Worm (Caenorhabditis elegans) whole organism, early embryonic: ENCODE measurements around the gene msi-1.

Experiments used
- B0310.2 ChIP-seq: sonication (generic microtip); optimal IDR thresholded peaks from 2 replicates; lab custom pipeline; 2016; ENCODE audit warnings: mild to moderate bottlenecking, missing genetic modification characterization, missing compliant biosample characterization
- F13C5.2 ChIP-seq: sonication (generic microtip); optimal IDR thresholded peaks from 2 replicates; lab custom pipeline; 2017; ENCODE audit warnings: mild to moderate bottlenecking, missing genetic modification characterization, inconsistent platforms, missing compliant biosample characterization
- aly-1 ChIP-seq: sonication (generic microtip); optimal IDR thresholded peaks from 2 replicates; lab custom pipeline; 2016; ENCODE audit warnings: missing genetic modification characterization, missing compliant biosample characterization
- ama-1 ChIP-seq: fragments of 150-350 bp; optimal IDR thresholded peaks from 2 replicates; lab custom pipeline; 2014
- ceh-13 ChIP-seq: fragments of 200-800 bp; sonication (Bioruptor generic); optimal IDR thresholded peaks from 2 replicates; lab custom pipeline; 2018; ENCODE audit warnings: mild to moderate bottlenecking, missing genetic modification characterization, missing compliant biosample characterization
- ceh-36 ChIP-seq: sonication (generic microtip); optimal IDR thresholded peaks from 2 replicates; lab custom pipeline; 2016; ENCODE audit warnings: missing genetic modification characterization, inconsistent platforms, missing compliant biosample characterization
- ets-7 ChIP-seq: sonication (generic microtip); optimal IDR thresholded peaks from 2 replicates; lab custom pipeline; 2016; ENCODE audit warnings: missing genotype, missing genetic modification characterization, missing compliant biosample characterization
- flt-1 ChIP-seq: fragments of 200-800 bp; sonication (Bioruptor generic); IDR thresholded peaks from 2 replicates; pipeline ENCODE4 v1.3.6; 2022; ENCODE audit warnings: missing genetic modification characterization, missing compliant biosample characterization
- hmbx-1 ChIP-seq: sonication (generic microtip); optimal IDR thresholded peaks from 2 replicates; lab custom pipeline; 2016; ENCODE audit warnings: mild to moderate bottlenecking, missing genetic modification characterization, missing compliant biosample characterization
- hmg-4 ChIP-seq: fragments of 200-800 bp; sonication (Bioruptor generic); optimal IDR thresholded peaks from 2 replicates; lab custom pipeline; 2018; ENCODE audit warnings: mild to moderate bottlenecking, missing genetic modification characterization, missing compliant biosample characterization
- hnd-1 ChIP-seq: sonication (generic microtip); optimal IDR thresholded peaks from 2 replicates; lab custom pipeline; 2016; ENCODE audit warnings: missing genetic modification characterization, missing compliant biosample characterization
- pes-1 ChIP-seq: fragments of 200-800 bp; sonication (Bioruptor generic); IDR thresholded peaks from 2 replicates; pipeline ENCODE4 v1.3.6; 2022; ENCODE audit warnings: missing genetic modification reagents, missing genetic modification characterization, missing compliant biosample characterization
- scrt-1 ChIP-seq: fragments of 200-800 bp; sonication (Bioruptor generic); IDR thresholded peaks from 2 replicates; pipeline ENCODE4 v1.3.6; 2022; ENCODE audit warnings: missing genetic modification characterization, missing compliant biosample characterization
- sea-1 ChIP-seq: fragments of 200-800 bp; sonication (Bioruptor generic); conservative IDR thresholded peaks from 2 replicates; pipeline ENCODE4 v1.3.6; 2022; ENCODE audit warnings: missing genetic modification characterization, missing compliant biosample characterization
- tbx-11 ChIP-seq: fragments of 200-800 bp; sonication (Bioruptor generic); IDR thresholded peaks from 2 replicates; pipeline ENCODE4 v1.3.6; 2022; ENCODE audit warnings: missing genetic modification characterization, missing compliant biosample characterization
- tbx-37 ChIP-seq: fragments of 200-800 bp; sonication (Bioruptor generic); conservative IDR thresholded peaks from 2 replicates; pipeline ENCODE4 v1.3.6; 2022; ENCODE audit warnings: missing genetic modification reagents, missing genetic modification characterization, missing compliant biosample characterization
- tra-4 ChIP-seq: sonication (generic microtip); optimal IDR thresholded peaks from 2 replicates; lab custom pipeline; 2017; ENCODE audit warnings: missing genetic modification characterization, missing compliant biosample characterization

msi-1 gene

DNA sequence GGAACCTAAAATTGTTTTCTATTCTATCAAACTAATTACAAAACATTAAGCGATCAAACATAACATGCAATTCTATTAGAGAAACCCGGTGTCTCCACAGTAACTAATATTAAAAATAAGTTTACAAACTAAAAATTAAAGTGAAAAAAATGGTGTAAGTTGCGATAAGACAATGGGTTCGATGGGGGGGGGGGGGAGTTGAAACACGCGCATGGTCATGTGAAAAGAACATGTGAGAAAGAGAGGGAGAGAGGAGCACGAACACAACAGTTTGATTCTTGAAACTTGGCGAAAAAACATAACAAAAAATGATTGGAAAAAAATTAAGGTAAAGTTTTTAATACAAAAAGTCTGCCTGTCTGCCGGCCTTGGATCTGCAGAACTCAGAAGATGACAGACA is 801 bp upstream of the msi-1 start:
- TF ChIP-seq ets-7 (tag; lab: Kevin White, UChicago) (no peak), scrt-1 (GFP tag; lab: Robert Waterston, UW) (no peak), hnd-1 (tag; lab: Kevin White, UChicago) (no peak), B0310.2 (tag; lab: Kevin White, UChicago) (no peak), ceh-13 (GFP tag; lab: Kevin White, UChicago) (no peak), pes-1 (no peak), aly-1 (no peak), tbx-11 (GFP tag; lab: Robert Waterston, UW) (no peak), tbx-37 (GFP tag; lab: Robert Waterston, UW) (no peak), F13C5.2 (no peak), hmbx-1 (tag; lab: Kevin White, UChicago) (no peak), ceh-36 (no peak), hmg-4 (no peak), sea-1 (GFP tag; lab: Robert Waterston, UW) (no peak)

- TF ChIP-seq ceh-36 (no peak), ama-1 (lab: Kevin White, UChicago) (no peak), ceh-13 (GFP tag; lab: Kevin White, UChicago) (no peak), aly-1 (no peak), tbx-37 (GFP tag; lab: Robert Waterston, UW) (no peak), tbx-11 (GFP tag; lab: Robert Waterston, UW) (no peak), ets-7 (tag; lab: Kevin White, UChicago) (no peak), tra-4 (no peak), hmbx-1 (tag; lab: Kevin White, UChicago) (no peak), F13C5.2 (no peak), sea-1 (GFP tag; lab: Robert Waterston, UW) (no peak), hmg-4 (no peak), hnd-1 (tag; lab: Kevin White, UChicago) (no peak), B0310.2 (tag; lab: Kevin White, UChicago) (no peak), scrt-1 (GFP tag; lab: Robert Waterston, UW) (no peak), pes-1 (no peak)
Measured at ce11 chrIII:3975008-3975407, 1.2 kb downstream of the msi-1 start.

ce11 chrIII:3974503-3974902 is 1.7 kb downstream of the msi-1 start:
- TF ChIP-seq sea-1 (GFP tag; lab: Robert Waterston, UW): no peak
- TF ChIP-seq ceh-13 (GFP tag; lab: Kevin White, UChicago): no peak
- TF ChIP-seq hnd-1 (tag; lab: Kevin White, UChicago): no peak
- no peak for TF ChIP-seq aly-1
- no peak for TF ChIP-seq ama-1 (lab: Kevin White, UChicago)
- no peak for TF ChIP-seq ceh-36
- TF ChIP-seq flt-1 (GFP tag; lab: Robert Waterston, UW): no peak
- no peak for TF ChIP-seq F13C5.2
- no peak for TF ChIP-seq hmg-4
- TF ChIP-seq tbx-11 (GFP tag; lab: Robert Waterston, UW): no peak
- TF ChIP-seq tbx-37 (GFP tag; lab: Robert Waterston, UW): no peak
- no peak for TF ChIP-seq hmbx-1 (tag; lab: Kevin White, UChicago)
- TF ChIP-seq pes-1: no peak
- TF ChIP-seq B0310.2 (tag; lab: Kevin White, UChicago): no peak
- TF ChIP-seq tra-4: no peak

DNA sequence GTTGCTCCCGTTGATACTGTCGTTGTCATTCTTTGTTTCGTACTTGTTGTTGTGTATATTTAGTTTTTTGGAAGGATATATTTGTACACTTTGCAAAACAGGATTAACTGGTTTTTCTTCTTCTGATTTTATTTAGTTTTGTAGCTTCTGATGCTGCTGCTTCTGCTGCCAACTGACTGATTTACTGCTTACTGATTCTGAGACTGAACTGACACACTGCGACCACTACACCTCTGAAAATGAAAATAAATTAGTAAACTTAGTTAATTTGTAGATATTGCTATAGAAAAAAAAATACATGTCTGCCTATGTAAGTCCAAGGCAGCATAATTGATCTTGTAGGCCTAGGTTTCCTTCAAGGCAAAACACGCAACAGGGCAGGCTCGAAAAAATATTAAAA is 3.5 kb downstream of the msi-1 start, which contains the start of gene R10E9.4:
TSS of gene R10E9.4 (minus strand) at position 101 of the 400 bp plus-strand sequence.
- no peak for TF ChIP-seq sea-1 (GFP tag; lab: Robert Waterston, UW)
- no peak for TF ChIP-seq hnd-1 (tag; lab: Kevin White, UChicago)
- TF ChIP-seq B0310.2 (tag; lab: Kevin White, UChicago): no peak
- no peak for TF ChIP-seq ama-1 (lab: Kevin White, UChicago)
- no peak for TF ChIP-seq tbx-37 (GFP tag; lab: Robert Waterston, UW)
- no peak for TF ChIP-seq hmbx-1 (tag; lab: Kevin White, UChicago)
- no peak for TF ChIP-seq scrt-1 (GFP tag; lab: Robert Waterston, UW)
- TF ChIP-seq ceh-13 (GFP tag; lab: Kevin White, UChicago): no peak
- TF ChIP-seq hmg-4: no peak
- no peak for TF ChIP-seq tbx-11 (GFP tag; lab: Robert Waterston, UW)
- no peak for TF ChIP-seq tra-4

- no peak for TF ChIP-seq flt-1 (GFP tag; lab: Robert Waterston, UW)
- TF ChIP-seq F13C5.2: no peak
- no peak for TF ChIP-seq hnd-1 (tag; lab: Kevin White, UChicago)
- no peak for TF ChIP-seq pes-1
- no peak for TF ChIP-seq tra-4
- TF ChIP-seq hmg-4: no peak
- TF ChIP-seq sea-1 (GFP tag; lab: Robert Waterston, UW): no peak
- no peak for TF ChIP-seq ama-1 (lab: Kevin White, UChicago)
- no peak for TF ChIP-seq scrt-1 (GFP tag; lab: Robert Waterston, UW)
- no peak for TF ChIP-seq hmbx-1 (tag; lab: Kevin White, UChicago)
- TF ChIP-seq ceh-13 (GFP tag; lab: Kevin White, UChicago): no peak
- TF ChIP-seq B0310.2 (tag; lab: Kevin White, UChicago): no peak
- TF ChIP-seq ets-7 (tag; lab: Kevin White, UChicago): no peak
- TF ChIP-seq tbx-37 (GFP tag; lab: Robert Waterston, UW): no peak
- no peak for TF ChIP-seq ceh-36
- TF ChIP-seq aly-1: no peak
Measured at ce11 chrIII:3970395-3970794, 5.8 kb downstream of the msi-1 start.

ce11 chrIII:3969133-3969532 is 7.1 kb downstream of the msi-1 start:
- TF ChIP-seq ceh-36 (no peak), tbx-37 (GFP tag; lab: Robert Waterston, UW) (no peak), ceh-13 (GFP tag; lab: Kevin White, UChicago) (no peak), hmbx-1 (tag; lab: Kevin White, UChicago) (no peak), hmg-4 (no peak), F13C5.2 (no peak), scrt-1 (GFP tag; lab: Robert Waterston, UW) (no peak), flt-1 (GFP tag; lab: Robert Waterston, UW) (no peak), pes-1 (no peak), tbx-11 (GFP tag; lab: Robert Waterston, UW) (no peak), sea-1 (GFP tag; lab: Robert Waterston, UW) (no peak), ama-1 (lab: Kevin White, UChicago) (no peak), B0310.2 (tag; lab: Kevin White, UChicago) (no peak), tra-4 (no peak), aly-1 (no peak), ets-7 (tag; lab: Kevin White, UChicago) (no peak), hnd-1 (tag; lab: Kevin White, UChicago) (no peak)

DNA sequence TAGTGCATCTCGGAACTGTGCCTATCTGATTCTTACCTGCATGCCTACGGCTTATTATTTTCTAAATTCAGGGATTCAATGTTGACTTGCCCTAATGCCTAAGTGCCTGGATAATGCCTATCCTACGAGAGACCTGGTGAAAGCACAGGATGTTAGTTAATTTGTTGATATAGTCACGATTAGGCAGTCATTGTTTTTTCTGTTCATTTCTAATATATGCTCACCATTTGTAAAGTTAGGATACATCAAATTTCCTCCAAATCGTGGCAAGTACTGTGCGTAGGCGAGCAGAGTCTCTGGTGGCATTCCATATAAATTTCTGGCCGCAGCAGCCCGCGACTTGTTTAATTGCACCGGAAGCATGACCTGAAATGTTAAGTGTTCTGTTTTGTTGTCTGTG is 10.0 kb downstream of the msi-1 start:
- TF ChIP-seq ceh-36: no peak
- no peak for TF ChIP-seq scrt-1 (GFP tag; lab: Robert Waterston, UW)
- TF ChIP-seq sea-1 (GFP tag; lab: Robert Waterston, UW): no peak
- no peak for TF ChIP-seq pes-1
- no peak for TF ChIP-seq tbx-37 (GFP tag; lab: Robert Waterston, UW)
- no peak for TF ChIP-seq tbx-11 (GFP tag; lab: Robert Waterston, UW)
- no peak for TF ChIP-seq aly-1
- TF ChIP-seq ets-7 (tag; lab: Kevin White, UChicago): no peak
- TF ChIP-seq ama-1 (lab: Kevin White, UChicago): no peak
- TF ChIP-seq F13C5.2: no peak
- TF ChIP-seq tra-4: no peak
- TF ChIP-seq hnd-1 (tag; lab: Kevin White, UChicago): no peak
- no peak for TF ChIP-seq hmbx-1 (tag; lab: Kevin White, UChicago)
- no peak for TF ChIP-seq ceh-13 (GFP tag; lab: Kevin White, UChicago)
- TF ChIP-seq flt-1 (GFP tag; lab: Robert Waterston, UW): no peak
